Fruit fly (Drosophila melanogaster) whole organism, wandering third instar larva: ENCODE data around the gene CG17221.

Experiments
- GATAd ChIP-seq: sonication (Bioruptor generic); optimal IDR thresholded peaks from 2 replicates; lab custom pipeline; 2016; ENCODE audit warnings: missing biosample characterization, missing genetic modification characterization
- Myc ChIP-seq: fragments of >200 bp; optimal IDR thresholded peaks from 2 replicates; lab custom pipeline; 2017
- brk ChIP-seq: fragments of 200-800 bp; sonication (Bioruptor generic); optimal IDR thresholded peaks from 2 replicates; lab custom pipeline; 2016; ENCODE audit warnings: missing biosample characterization, mild to moderate bottlenecking, missing genetic modification characterization
- ey ChIP-seq: fragments of 200-800 bp; sonication (Bioruptor generic); optimal IDR thresholded peaks from 2 replicates; lab custom pipeline; 2016; ENCODE audit warnings: missing biosample characterization, missing genetic modification characterization
- fru ChIP-seq: fragments of 200-800 bp; sonication (Bioruptor generic); optimal IDR thresholded peaks from 3 replicates; lab custom pipeline; 2016; ENCODE audit warnings: missing biosample characterization, mild to moderate bottlenecking, missing genetic modification characterization
- h ChIP-seq: fragments of 200-800 bp; sonication (Bioruptor generic); optimal IDR thresholded peaks from 3 replicates; lab custom pipeline; 2016; ENCODE audit warnings: missing biosample characterization, mild to moderate bottlenecking, missing genetic modification characterization
- psq ChIP-seq: fragments of 200-800 bp; sonication (Bioruptor generic); optimal IDR thresholded peaks from 3 replicates; lab custom pipeline; 2017; ENCODE audit warnings: missing biosample characterization, mild to moderate bottlenecking, missing genetic modification characterization, moderate library complexity
- usp ChIP-seq: fragments of >200 bp; optimal IDR thresholded peaks from 2 replicates; lab custom pipeline; 2017; ENCODE audit warnings: missing biosample characterization, missing genetic modification characterization

DNA sequence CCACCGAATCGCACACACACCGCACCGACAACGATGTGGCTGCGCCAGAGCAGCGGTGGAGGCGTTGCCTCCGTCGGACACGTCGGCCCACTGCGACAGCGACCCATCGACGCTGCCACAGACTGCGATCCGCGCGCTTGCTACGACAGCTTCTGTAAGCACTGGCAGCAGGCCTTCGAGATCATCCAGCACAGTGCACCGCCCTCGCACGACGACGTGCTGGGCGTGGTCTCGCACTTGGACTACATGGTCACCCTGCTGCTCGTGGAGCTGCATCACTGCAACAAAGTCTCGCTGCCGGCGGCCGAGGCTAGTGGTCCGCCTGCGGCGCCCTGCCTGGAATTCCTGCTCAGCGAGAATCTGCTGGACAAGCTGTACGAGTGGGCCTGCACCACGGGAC lies 46.1 kb upstream of the CG17221 start:
- TF ChIP-seq usp (GFP tag; lab: Kevin White, UChicago): no peak
- TF ChIP-seq Myc: no peak
- TF ChIP-seq h: no peak
- no peak for TF ChIP-seq brk
- TF ChIP-seq psq (GFP tag; lab: Kevin White, UChicago): no peak
- no peak for TF ChIP-seq GATAd
- no peak for TF ChIP-seq ey (GFP tag; lab: Kevin White, UChicago)
- no peak for TF ChIP-seq fru
